Worm (Caenorhabditis elegans): Measurements from ENCODE around the gene rbmx-2.

DNA sequence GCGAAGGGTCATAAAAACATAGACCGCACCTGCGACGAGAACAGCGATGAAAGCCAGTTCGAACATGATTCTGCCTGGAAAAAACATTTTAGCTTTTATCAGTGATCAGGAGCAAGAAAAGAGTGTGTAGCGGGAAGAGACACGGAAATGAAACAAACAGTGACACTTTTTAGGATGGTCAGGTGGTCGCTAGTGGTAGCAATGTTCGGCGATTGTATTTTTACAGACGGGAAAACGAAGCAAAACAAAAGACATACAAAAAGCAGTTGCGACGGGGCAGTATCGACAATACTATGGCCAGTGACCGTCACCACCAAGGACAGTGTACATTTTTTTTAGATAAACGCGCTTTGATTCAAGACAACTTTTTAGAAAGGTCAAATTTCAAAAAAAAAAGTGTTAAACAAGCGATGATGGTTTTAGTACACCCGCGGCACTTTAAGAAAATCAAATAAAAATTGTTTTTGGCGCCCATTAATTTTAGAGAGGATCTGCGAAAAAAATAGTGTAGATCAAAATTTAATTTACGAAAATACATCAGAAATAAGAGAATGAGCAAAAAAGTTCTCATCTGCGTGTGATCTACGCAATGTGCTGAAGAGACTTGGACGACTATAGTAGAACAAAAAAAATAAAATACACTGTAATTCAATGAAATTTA lies 38.8 kb upstream of the rbmx-2 start, which contains the start of gene T24H7.9:
- TF ChIP-seq egl-13 (tag; optimal IDR thresholded peaks at IDR 0.05) (no peak), elt-2 (tag; optimal IDR thresholded peaks at IDR 0.05) (no peak), nhr-71 (tag; optimal IDR thresholded peaks at IDR 0.05) (no peak), nhr-11 (tag; optimal IDR thresholded peaks at IDR 0.05) (no peak), mef-2 (tag; optimal IDR thresholded peaks at IDR 0.05) (no peak), unc-86 (tag; optimal IDR thresholded peaks at IDR 0.05) (no peak), xbp-1 (tag; optimal IDR thresholded peaks at IDR 0.05) (no peak), sptf-1 (tag; optimal IDR thresholded peaks at IDR 0.05) (no peak), aly-2 (tag; optimal IDR thresholded peaks at IDR 0.05) (no peak), unc-62 (GFP tag; optimal IDR thresholded peaks at IDR 0.05) (no peak)

Data from whole organism, L1 larva.